Worm (Caenorhabditis elegans) whole organism, midembryonic: ENCODE results near the gene nhr-31.

Source experiments
- med-1 ChIP-seq: sonication (generic microtip); optimal IDR thresholded peaks from 2 replicates; lab custom pipeline; 2017; ENCODE audit warnings: missing genetic modification characterization, mild to moderate bottlenecking, missing compliant biosample characterization, antibody characterized with exemption, missing genetic modification reagents; ENCODE audit not compliant: insufficient read depth
- tab-1 ChIP-seq: fragments of 200-800 bp; sonication (Bioruptor generic); IDR thresholded peaks from 2 replicates; pipeline ENCODE4 v1.3.6; 2022; ENCODE audit warnings: missing genetic modification characterization, missing compliant biosample characterization
- ztf-23 ChIP-seq: fragments of 200-800 bp; sonication (Bioruptor generic); IDR thresholded peaks from 2 replicates; pipeline ENCODE4 v1.3.6; 2022; ENCODE audit warnings: missing genetic modification reagents, missing genetic modification characterization, missing compliant biosample characterization
- ztf-29 ChIP-seq: fragments of 200-800 bp; sonication (Bioruptor generic); IDR thresholded peaks from 2 replicates; pipeline ENCODE4 v1.3.6; 2022; ENCODE audit warnings: missing genetic modification reagents, missing genetic modification characterization, missing compliant biosample characterization

- TF ChIP-seq ztf-23 (no peak), med-1 (GFP tag; lab: Kevin White, UChicago) (no peak), tab-1 (GFP tag; lab: Robert Waterston, UW) (no peak), ztf-29 (GFP tag; lab: Robert Waterston, UW) (no peak)
These were observed 43.6 kb downstream of the nhr-31 start for ce11 chrIV:7985737-7986136.
